Worm (Caenorhabditis elegans) whole organism, L4 larva: ENCODE data around the gene zfp-3.

Experiments used
- F49E8.2 ChIP-seq: sonication (generic microtip); optimal IDR thresholded peaks from 2 replicates; lab custom pipeline; 2016; ENCODE audit warnings: missing compliant biosample characterization, mild to moderate bottlenecking, missing genetic modification characterization, borderline replicate concordance
- ZK546.5 ChIP-seq, 2 experiments: sonication (generic microtip); optimal IDR thresholded peaks; 2 replicates each; lab custom pipeline; 2017; ENCODE audit warnings: missing biosample characterization in 2 of 2, missing genetic modification characterization in 2 of 2
- aha-1 ChIP-seq: fragments of 150-350 bp; peaks from one replicate; lab custom pipeline; 2014; ENCODE audit warnings: missing biosample characterization, missing genetic modification characterization
- ama-1 ChIP-seq: fragments of 150-350 bp; optimal IDR thresholded peaks from 2 replicates; lab custom pipeline; 2014; ENCODE audit warnings: inconsistent platforms, mixed read lengths
- ceh-32 ChIP-seq: sonication (generic microtip); optimal IDR thresholded peaks from 2 replicates; lab custom pipeline; 2016; ENCODE audit warnings: mild to moderate bottlenecking, missing genetic modification characterization, missing compliant biosample characterization; ENCODE audit not compliant: poor library complexity
- dmd-8 ChIP-seq: fragments of 200-800 bp; sonication (Bioruptor generic); IDR thresholded peaks from 2 replicates; pipeline ENCODE4 v1.3.6; 2022; ENCODE audit warnings: missing genetic modification characterization, missing compliant biosample characterization
- egl-27 ChIP-seq: sonication (generic microtip); optimal IDR thresholded peaks from 3 replicates; lab custom pipeline; 2017; ENCODE audit warnings: missing biosample characterization, missing genetic modification reagents, missing genetic modification characterization
- gei-8 ChIP-seq: fragments of 200-800 bp; sonication (Bioruptor generic); optimal IDR thresholded peaks from 2 replicates; lab custom pipeline; 2018; ENCODE audit warnings: mild to moderate bottlenecking, missing genetic modification characterization, missing compliant biosample characterization
- nhr-10 ChIP-seq: fragments of 150-350 bp; optimal IDR thresholded peaks from 2 replicates; lab custom pipeline; 2014; ENCODE audit warnings: missing biosample characterization, missing genetic modification characterization
- nhr-237 ChIP-seq: sonication (generic microtip); optimal IDR thresholded peaks from 2 replicates; lab custom pipeline; 2017; ENCODE audit warnings: missing biosample characterization, missing genetic modification characterization
- nhr-28 ChIP-seq: fragments of 150-350 bp; optimal IDR thresholded peaks from 2 replicates; lab custom pipeline; 2014; ENCODE audit warnings: missing biosample characterization, missing genetic modification characterization
- unc-62 ChIP-seq, 3 experiments: fragments of 150-350 bp in 1 of 3; sonication (generic microtip); optimal IDR thresholded peaks in 2 of 3; peaks in 1 of 3; 1 replicate in 1 of 3; 2 replicates in 2 of 3; lab custom pipeline; 2014 to 2017; ENCODE audit warnings: missing biosample characterization in 3 of 3, missing genetic modification characterization in 3 of 3, missing genetic modification reagents in 3 of 3, missing genotype in 1 of 3
- zag-1 ChIP-seq: fragments of 150-350 bp; optimal IDR thresholded peaks from 2 replicates; lab custom pipeline; 2014; ENCODE audit warnings: missing biosample characterization, missing genetic modification characterization
- ztf-11 ChIP-seq: fragments of 150-350 bp; optimal IDR thresholded peaks from 2 replicates; lab custom pipeline; 2014; ENCODE audit warnings: missing biosample characterization, missing genetic modification characterization

DNA sequence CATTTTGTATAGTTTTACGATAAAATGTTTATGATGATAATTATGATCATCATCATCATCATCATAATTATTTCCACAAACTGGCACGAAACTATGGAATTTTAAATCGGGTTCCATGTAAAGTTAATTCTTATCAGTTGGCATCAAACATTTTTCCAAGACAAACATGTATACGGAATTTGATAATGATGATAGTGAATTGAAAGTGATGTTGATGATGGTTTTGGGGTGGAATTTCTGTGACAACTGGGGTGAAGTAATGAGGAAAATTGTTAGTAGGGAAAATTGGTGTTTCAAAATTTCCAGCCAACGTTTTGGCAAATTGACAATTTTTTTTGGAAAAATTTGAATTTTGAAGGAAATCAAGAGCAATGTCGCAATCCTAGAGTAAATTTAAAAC is 13.3 kb upstream of the zfp-3 start:
- no peak for TF ChIP-seq ceh-32
- no peak for TF ChIP-seq ztf-11
- no peak for TF ChIP-seq zag-1 (tag; lab: Kevin White, UChicago)
- no peak for TF ChIP-seq F49E8.2 (tag; lab: Kevin White, UChicago)
- no peak for TF ChIP-seq aha-1
- no peak for TF ChIP-seq egl-27 (tag; lab: Kevin White, UChicago)
- no peak for TF ChIP-seq ama-1 (lab: Kevin White, UChicago)
- no peak for TF ChIP-seq ZK546.5 (tag; optimal IDR thresholded peaks at IDR 0.05; lab: Kevin White, UChicago)
- TF ChIP-seq nhr-237 (tag; lab: Kevin White, UChicago) = no peak
- TF ChIP-seq nhr-10 (tag; lab: Kevin White, UChicago) = no peak
- TF ChIP-seq nhr-28 (tag; lab: Kevin White, UChicago) = no peak
- no peak for TF ChIP-seq gei-8
- TF ChIP-seq unc-62 (GFP tag; optimal IDR thresholded peaks at IDR 0.05 in 1 of 2; lab: Kevin White, UChicago) = no peak
- TF ChIP-seq unc-62 (tag; optimal IDR thresholded peaks at IDR 0.05; lab: Kevin White, UChicago) = no peak
- no peak for TF ChIP-seq dmd-8
